Fruit fly (Drosophila melanogaster) whole organism, pupa: ENCODE measurements around the gene nonC.
A peak's percentile ranks its signal among the peaks of the same experiment; 100 is the strongest.

ENCODE experiments used
- CG10348 ChIP-seq: fragments of 200-800 bp; sonication (Bioruptor generic); IDR thresholded peaks from 2 replicates; pipeline ENCODE4 v1.3.6; 2022; ENCODE audit warnings: missing biosample characterization, missing genetic modification characterization
- CG12605 ChIP-seq: fragments of 200-800 bp; sonication (Bioruptor generic); IDR thresholded peaks from 2 replicates; pipeline ENCODE4 v1.3.6; 2022; ENCODE audit warnings: missing biosample characterization, missing genetic modification characterization
- CG13204 ChIP-seq: fragments of 200-800 bp; sonication (Bioruptor generic); optimal IDR thresholded peaks from 2 replicates; lab custom pipeline; 2018; ENCODE audit warnings: missing biosample characterization, mild to moderate bottlenecking, missing genetic modification characterization, moderate library complexity
- CG14655 ChIP-seq: fragments of 200-800 bp; sonication (Bioruptor generic); optimal IDR thresholded peaks from 3 replicates; lab custom pipeline; 2017; ENCODE audit warnings: mild to moderate bottlenecking, missing biosample characterization, missing genetic modification reagents, missing genetic modification characterization
- CG15710 ChIP-seq: fragments of 200-800 bp; sonication (Bioruptor generic); optimal IDR thresholded peaks from 2 replicates; lab custom pipeline; 2018; ENCODE audit warnings: missing biosample characterization, mild to moderate bottlenecking, missing genetic modification characterization, moderate library complexity
- CG17806 ChIP-seq: fragments of 200-800 bp; sonication (Bioruptor generic); optimal IDR thresholded peaks from 2 replicates; lab custom pipeline; 2018; ENCODE audit warnings: missing biosample characterization, mild to moderate bottlenecking, missing genetic modification characterization, moderate library complexity
- CG32121 ChIP-seq: fragments of 200-800 bp; sonication (Bioruptor generic); IDR thresholded peaks from 2 replicates; pipeline ENCODE4 v1.3.6; 2022; ENCODE audit warnings: missing biosample characterization, missing genetic modification characterization
- CG34367 ChIP-seq: fragments of 200-800 bp; sonication (Bioruptor generic); optimal IDR thresholded peaks from 2 replicates; lab custom pipeline; 2018; ENCODE audit warnings: missing biosample characterization, mild to moderate bottlenecking, missing genetic modification characterization
- CG4496 ChIP-seq: fragments of 200-800 bp; sonication (Bioruptor generic); IDR thresholded peaks from 3 replicates; pipeline ENCODE4 v1.3.6; 2022; ENCODE audit warnings: missing biosample characterization, missing genetic modification characterization
- CG8159 ChIP-seq: fragments of 200-800 bp; sonication (Bioruptor generic); optimal IDR thresholded peaks from 3 replicates; lab custom pipeline; 2018; ENCODE audit warnings: missing biosample characterization, mild to moderate bottlenecking, missing genetic modification characterization, moderate library complexity
- CG8301 ChIP-seq: fragments of 200-800 bp; sonication (Bioruptor generic); optimal IDR thresholded peaks from 2 replicates; lab custom pipeline; 2018; ENCODE audit warnings: missing biosample characterization, mild to moderate bottlenecking, missing genetic modification characterization
- CG9948 ChIP-seq: fragments of 200-800 bp; sonication (Bioruptor generic); optimal IDR thresholded peaks from 2 replicates; lab custom pipeline; 2018; ENCODE audit warnings: missing biosample characterization, mild to moderate bottlenecking, missing genetic modification characterization, moderate library complexity
- D1 ChIP-seq: fragments of 200-800 bp; sonication (Bioruptor generic); optimal IDR thresholded peaks from 2 replicates; lab custom pipeline; 2018; ENCODE audit warnings: missing biosample characterization, mild to moderate bottlenecking, missing genetic modification characterization, moderate library complexity
- EcR ChIP-seq: fragments of 200-800 bp; sonication (Bioruptor generic); optimal IDR thresholded peaks from 3 replicates; lab custom pipeline; 2019; ENCODE audit warnings: missing biosample characterization, missing genetic modification characterization, mild to moderate bottlenecking, moderate library complexity, missing genetic modification reagents
- Ets98B ChIP-seq: fragments of 200-800 bp; sonication (Bioruptor generic); IDR thresholded peaks from 2 replicates; pipeline ENCODE4 v1.3.6; 2022; ENCODE audit warnings: missing biosample characterization, missing genetic modification characterization
- Pif1A ChIP-seq: fragments of 200-800 bp; sonication (Bioruptor generic); optimal IDR thresholded peaks from 3 replicates; lab custom pipeline; 2016; ENCODE audit warnings: missing biosample characterization, missing genetic modification characterization
- Pif1B ChIP-seq: fragments of 200-800 bp; sonication (Bioruptor generic); optimal IDR thresholded peaks from 3 replicates; lab custom pipeline; 2016; ENCODE audit warnings: missing biosample characterization, missing genetic modification characterization
- Snoo ChIP-seq: fragments of 200-800 bp; sonication (Bioruptor generic); optimal IDR thresholded peaks from 3 replicates; lab custom pipeline; 2017; ENCODE audit warnings: missing biosample characterization, mild to moderate bottlenecking, missing genetic modification characterization, inconsistent platforms
- fd96Ca ChIP-seq: fragments of 200-800 bp; sonication (Bioruptor generic); IDR thresholded peaks from 3 replicates; pipeline ENCODE4 v1.3.6; 2022; ENCODE audit warnings: missing biosample characterization, missing genetic modification characterization
- gl ChIP-seq: fragments of 200-800 bp; sonication (Bioruptor generic); optimal IDR thresholded peaks from 2 replicates; lab custom pipeline; 2018; ENCODE audit warnings: missing biosample characterization, mild to moderate bottlenecking, missing genetic modification characterization
- rn ChIP-seq: fragments of 200-800 bp; sonication (Bioruptor generic); IDR thresholded peaks from 2 replicates; pipeline ENCODE4 v1.3.6; 2022; ENCODE audit warnings: missing biosample characterization, missing genetic modification characterization

nonC gene

DNA sequence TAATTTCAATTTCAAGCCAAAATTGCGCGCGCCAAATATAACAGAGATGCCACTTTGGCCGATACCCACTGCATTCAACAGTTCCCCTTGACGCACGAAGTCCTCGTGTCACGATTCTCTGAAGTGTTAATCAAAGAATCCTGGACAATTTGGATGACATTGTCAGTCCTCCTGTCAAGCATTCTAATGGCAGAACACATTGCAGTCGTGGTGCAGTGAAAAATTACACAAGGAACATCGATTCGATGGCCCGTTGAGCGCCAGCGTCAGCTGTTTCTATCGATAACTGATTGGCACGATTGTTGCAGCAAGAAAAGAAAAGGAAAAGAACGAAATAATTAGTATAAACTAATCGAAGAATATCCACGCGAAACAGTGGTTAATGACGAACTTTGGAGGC lies at the start of gene nonC:
TSS of gene nonC (plus strand) at position 294 of the 400 bp plus-strand sequence.
- no peak for TF ChIP-seq Pif1A (GFP tag; lab: Kevin White, UChicago)
- TF ChIP-seq CG8159 (tag; lab: Kevin White, UChicago) = no peak
- TF ChIP-seq CG10348 (GFP tag; lab: Robert Waterston, UW) = no peak
- TF ChIP-seq CG32121 (GFP tag; lab: Robert Waterston, UW) = no peak
- no peak for TF ChIP-seq gl
- no peak for TF ChIP-seq Pif1B

DNA sequence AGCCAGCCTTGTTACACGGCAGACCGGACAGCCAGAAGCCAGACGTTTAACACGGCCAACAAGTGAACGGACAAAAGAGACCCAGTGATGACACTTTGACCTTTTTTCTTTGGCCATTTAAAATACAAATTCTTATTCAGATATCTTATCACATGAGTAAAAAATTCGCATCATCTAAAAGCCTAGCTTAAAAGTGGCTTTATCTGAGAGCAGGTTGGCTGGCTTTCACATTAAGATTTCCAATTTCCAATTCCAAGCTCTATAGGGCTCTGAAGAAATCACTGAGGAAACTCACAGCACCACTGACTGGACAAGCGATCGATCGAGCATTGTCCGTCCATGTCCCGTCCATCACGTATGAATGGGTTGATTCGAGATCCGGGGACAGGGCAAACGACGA lies 48.7 kb upstream of the nonC start:
- TF ChIP-seq CG4496 (GFP tag; lab: Robert Waterston, UW) (no peak), fd96Ca (GFP tag; lab: Robert Waterston, UW) (no peak), Snoo (tag; lab: Kevin White, UChicago) (peak; percentile 58), CG10348 (GFP tag; lab: Robert Waterston, UW) (no peak), CG32121 (GFP tag; lab: Robert Waterston, UW) (no peak), Ets98B (GFP tag; lab: Robert Waterston, UW) (no peak), CG14655 (GFP tag; lab: Kevin White, UChicago) (no peak), Pif1A (GFP tag; lab: Kevin White, UChicago) (no peak), gl (no peak), EcR (GFP tag; lab: Kevin White, UChicago) (peak; percentile 53), CG15710 (tag; lab: Kevin White, UChicago) (peak; percentile 40), rn (GFP tag; lab: Robert Waterston, UW) (no peak), CG13204 (no peak), CG17806 (tag; lab: Kevin White, UChicago) (peak; percentile 8), CG8301 (tag; lab: Kevin White, UChicago) (no peak), CG34367 (tag; lab: Kevin White, UChicago) (no peak), CG12605 (GFP tag; lab: Robert Waterston, UW) (no peak), CG9948 (tag; lab: Kevin White, UChicago) (peak; percentile 15), CG8159 (tag; lab: Kevin White, UChicago) (peak; percentile 49), Pif1B (no peak), D1 (no peak)

DNA sequence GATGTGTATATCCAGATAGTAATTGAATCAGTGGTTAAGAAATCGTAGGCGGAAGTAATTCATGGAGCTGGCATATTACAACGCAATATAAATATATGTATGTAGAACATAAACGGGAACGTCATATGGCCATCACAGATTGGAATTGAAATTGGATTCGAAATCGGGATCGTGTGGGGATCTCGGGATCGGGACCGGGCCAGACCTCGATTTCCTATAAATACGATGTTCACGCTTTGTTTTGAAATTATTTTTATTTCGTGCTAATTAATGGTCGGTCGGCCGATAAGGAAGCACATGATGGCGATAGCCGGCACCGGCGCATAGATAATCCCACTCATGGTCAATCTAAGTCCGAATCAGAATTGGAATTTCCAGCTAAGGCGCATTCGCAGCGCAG lies 48.0 kb upstream of the nonC start:
- TF ChIP-seq CG9948 (tag; lab: Kevin White, UChicago) = no peak
- no peak for TF ChIP-seq CG32121 (GFP tag; lab: Robert Waterston, UW)
- no peak for TF ChIP-seq CG14655 (GFP tag; lab: Kevin White, UChicago)
- no peak for TF ChIP-seq fd96Ca (GFP tag; lab: Robert Waterston, UW)
- TF ChIP-seq CG4496 (GFP tag; lab: Robert Waterston, UW) = no peak
- TF ChIP-seq CG17806 (tag; lab: Kevin White, UChicago) = no peak

DNA sequence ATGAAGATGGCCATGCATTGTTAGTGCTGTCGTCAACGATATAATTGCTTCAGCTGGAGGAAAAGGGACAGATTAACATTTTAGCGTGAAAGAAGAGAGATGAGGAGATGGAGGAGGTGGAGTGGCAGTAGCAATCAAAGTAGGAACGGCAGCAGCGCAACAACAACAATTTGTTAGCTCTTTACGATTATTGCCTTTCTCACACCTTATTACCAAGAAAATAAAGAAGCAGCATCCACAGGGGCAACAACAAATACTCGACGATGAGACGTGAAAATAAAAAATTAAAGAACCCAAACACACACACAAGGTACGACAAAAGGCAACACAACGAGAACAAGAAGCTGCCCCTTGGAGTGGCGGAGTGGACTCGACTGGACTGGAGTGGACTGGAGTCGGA lies 47.4 kb upstream of the nonC start:
- TF ChIP-seq EcR (GFP tag; lab: Kevin White, UChicago) (peak; percentile 8), CG8159 (tag; lab: Kevin White, UChicago) (no peak)

DNA sequence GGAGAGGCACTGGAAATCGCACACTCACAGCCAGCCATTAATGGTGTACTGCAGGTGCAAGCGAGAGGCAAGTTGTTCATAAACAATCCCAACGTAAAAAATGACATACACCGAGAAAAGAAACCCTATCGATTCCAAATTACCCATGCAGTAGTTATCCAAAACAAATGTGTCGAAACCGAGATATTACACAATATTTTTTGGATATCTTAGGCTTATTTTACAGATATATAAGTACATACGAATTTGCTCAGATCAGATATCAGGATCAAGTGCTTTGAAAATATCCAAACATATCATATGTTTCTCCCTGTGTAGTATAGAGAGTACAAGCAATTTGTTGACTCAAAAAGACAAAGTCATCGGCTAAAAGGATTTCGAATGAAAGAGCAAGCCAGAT lies 46.9 kb upstream of the nonC start:
- TF ChIP-seq CG32121 (GFP tag; lab: Robert Waterston, UW) = no peak
- peak; percentile 90 for TF ChIP-seq CG14655 (GFP tag; lab: Kevin White, UChicago)
- peak; percentile 87 for TF ChIP-seq Pif1B
- peak; percentile 60 for TF ChIP-seq Ets98B (GFP tag; lab: Robert Waterston, UW)
- peak; percentile 93 for TF ChIP-seq CG15710 (tag; lab: Kevin White, UChicago)
- TF ChIP-seq CG9948 (tag; lab: Kevin White, UChicago) = peak; percentile 95
- TF ChIP-seq CG13204 = peak; percentile 67
- TF ChIP-seq CG4496 (GFP tag; lab: Robert Waterston, UW) = peak; percentile 86
- TF ChIP-seq CG8159 (tag; lab: Kevin White, UChicago) = peak; percentile 95
- TF ChIP-seq Pif1A (GFP tag; lab: Kevin White, UChicago) = peak; percentile 88
- TF ChIP-seq rn (GFP tag; lab: Robert Waterston, UW) = peak; percentile 53
- TF ChIP-seq CG34367 (tag; lab: Kevin White, UChicago) = peak; percentile 94
- peak; percentile 78 for TF ChIP-seq Snoo (tag; lab: Kevin White, UChicago)
- TF ChIP-seq gl = peak; percentile 85
- no peak for TF ChIP-seq CG10348 (GFP tag; lab: Robert Waterston, UW)
- TF ChIP-seq CG12605 (GFP tag; lab: Robert Waterston, UW) = peak; percentile 71
- TF ChIP-seq EcR (GFP tag; lab: Kevin White, UChicago) = no peak
- TF ChIP-seq fd96Ca (GFP tag; lab: Robert Waterston, UW) = peak; percentile 57; the same call in 2 of the 3 replicates
- TF ChIP-seq CG8301 (tag; lab: Kevin White, UChicago) = peak; percentile 86
- peak; percentile 60 for TF ChIP-seq D1
- peak; percentile 94 for TF ChIP-seq CG17806 (tag; lab: Kevin White, UChicago)

DNA sequence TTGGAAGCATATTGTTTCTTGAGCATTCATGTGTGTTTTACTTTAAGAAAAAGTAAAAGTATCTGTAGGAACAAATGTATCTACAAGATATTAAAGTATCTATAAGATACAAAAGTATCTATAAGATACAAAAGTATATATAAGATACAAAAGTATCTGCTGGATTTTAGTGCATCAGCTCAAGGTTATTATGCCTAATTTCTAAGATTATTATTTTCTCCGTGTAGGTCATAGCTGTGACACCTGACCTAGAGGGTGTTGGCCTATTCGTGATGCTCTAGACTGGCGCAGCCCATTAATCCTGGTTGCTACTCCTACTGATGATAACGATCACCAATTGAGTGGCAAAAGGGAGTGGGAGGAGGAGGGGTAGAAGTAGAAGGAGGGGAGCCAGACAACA lies 46.2 kb upstream of the nonC start:
- TF ChIP-seq CG17806 (tag; lab: Kevin White, UChicago) (peak; percentile 34), CG8301 (tag; lab: Kevin White, UChicago) (peak; percentile 26), rn (GFP tag; lab: Robert Waterston, UW) (no peak), Pif1B (peak; percentile 20), CG15710 (tag; lab: Kevin White, UChicago) (peak; percentile 49), CG8159 (tag; lab: Kevin White, UChicago) (peak; percentile 67), D1 (no peak), Snoo (tag; lab: Kevin White, UChicago) (no peak), CG4496 (GFP tag; lab: Robert Waterston, UW) (peak; percentile 24; the same call in 1 of the 3 replicates), EcR (GFP tag; lab: Kevin White, UChicago) (peak; percentile 33), CG14655 (GFP tag; lab: Kevin White, UChicago) (peak; percentile 60), Ets98B (GFP tag; lab: Robert Waterston, UW) (no peak), CG10348 (GFP tag; lab: Robert Waterston, UW) (no peak), CG9948 (tag; lab: Kevin White, UChicago) (peak; percentile 54), CG34367 (tag; lab: Kevin White, UChicago) (peak; percentile 31), Pif1A (GFP tag; lab: Kevin White, UChicago) (peak; percentile 10), CG13204 (no peak), gl (no peak)
